Worm (Caenorhabditis elegans): ENCODE data around the gene srx-28.

Gene srx-28

DNA sequence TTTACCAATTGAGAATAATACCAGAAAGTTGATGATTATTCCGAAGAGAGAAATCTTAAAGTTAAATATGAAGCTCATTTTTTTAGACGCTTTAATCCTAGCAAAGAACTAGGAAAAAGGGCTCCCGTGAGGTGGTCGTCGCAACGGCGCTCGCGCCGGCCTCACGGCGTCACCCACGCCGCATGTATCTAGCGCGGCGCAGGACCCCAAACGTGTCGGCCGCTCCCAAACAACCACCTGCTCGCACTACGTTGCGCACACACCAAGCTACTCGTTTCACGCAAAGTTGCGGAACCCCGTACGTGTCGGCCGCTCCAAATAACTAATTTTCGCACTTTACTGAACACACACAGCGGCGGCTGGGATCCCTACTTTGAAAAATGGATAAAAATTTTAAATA lies 10.7 kb downstream of the srx-28 start:
- no peak for TF ChIP-seq T22C8.4 (GFP tag; IDR thresholded peaks at IDR 0.05)
- TF ChIP-seq tab-1 (GFP tag; IDR thresholded peaks at IDR 0.05) = no peak
- no peak for TF ChIP-seq flt-1 (GFP tag; IDR thresholded peaks at IDR 0.05)
- no peak for TF ChIP-seq klf-2 (GFP tag; conservative IDR thresholded peaks at IDR 0.05)
- TF ChIP-seq cog-1 (tag; optimal IDR thresholded peaks at IDR 0.05) = no peak
- TF ChIP-seq ref-1 (GFP tag; conservative IDR thresholded peaks at IDR 0.05) = no peak
- TF ChIP-seq ztf-23 (GFP tag; IDR thresholded peaks at IDR 0.05) = no peak
- TF ChIP-seq ztf-29 (GFP tag; IDR thresholded peaks at IDR 0.05) = no peak
- TF ChIP-seq med-1 (GFP tag; optimal IDR thresholded peaks at IDR 0.05; ENCODE audit: insufficient read depth) = no peak

DNA sequence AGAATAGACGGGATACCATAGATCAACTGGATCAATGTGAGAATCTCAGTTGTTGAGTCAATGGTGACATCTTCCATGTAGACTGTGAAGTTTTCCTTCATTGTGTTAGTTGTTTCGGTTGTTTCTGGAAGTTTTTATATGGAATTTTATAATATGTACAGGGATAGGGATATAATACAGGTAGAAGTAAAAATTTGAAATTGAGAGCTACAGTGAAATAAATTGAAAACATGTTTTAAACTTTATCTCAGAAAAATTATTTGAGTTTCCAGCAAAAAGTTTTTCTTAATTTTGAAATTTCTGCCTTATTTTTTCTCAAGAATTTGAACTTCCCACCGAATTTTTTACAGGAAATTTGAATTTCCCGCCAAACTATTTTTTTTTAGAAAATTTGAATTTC lies 14.8 kb downstream of the srx-28 start, which contains the start of gene srg-62:
srg-62 (minus strand) TSS at position 101 of the 400 bp plus-strand sequence.
- TF ChIP-seq med-1 (GFP tag; optimal IDR thresholded peaks at IDR 0.05; ENCODE audit: insufficient read depth) (no peak), ztf-29 (GFP tag; IDR thresholded peaks at IDR 0.05) (no peak), klf-2 (GFP tag; conservative IDR thresholded peaks at IDR 0.05) (no peak), tab-1 (GFP tag; IDR thresholded peaks at IDR 0.05) (no peak), cog-1 (tag; optimal IDR thresholded peaks at IDR 0.05) (no peak), ztf-23 (GFP tag; IDR thresholded peaks at IDR 0.05) (no peak), flt-1 (GFP tag; IDR thresholded peaks at IDR 0.05) (no peak), ref-1 (GFP tag; conservative IDR thresholded peaks at IDR 0.05) (no peak), T22C8.4 (GFP tag; IDR thresholded peaks at IDR 0.05) (no peak)

DNA sequence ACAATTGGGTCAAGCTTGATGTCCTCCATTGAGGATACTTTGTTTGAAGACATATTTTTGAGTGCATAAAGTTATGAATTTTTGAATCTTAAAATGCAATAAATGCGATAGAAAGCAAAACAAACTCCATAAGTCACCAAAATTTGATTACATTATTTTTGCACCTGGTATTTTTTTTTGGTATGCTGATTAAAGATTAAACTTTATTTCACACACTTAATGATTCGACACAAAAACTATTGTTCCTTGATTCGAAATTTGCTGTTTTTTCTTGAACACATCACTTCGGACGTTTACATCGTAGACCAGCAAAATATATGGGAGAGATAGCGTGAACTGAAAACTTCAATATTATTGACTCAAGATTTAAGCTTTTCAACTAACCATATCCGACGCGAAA lies 16.8 kb downstream of the srx-28 start, which contains the start of gene srg-61:
srg-61 (minus strand) TSS at position 101 of the 400 bp plus-strand sequence.
- TF ChIP-seq flt-1 (GFP tag; IDR thresholded peaks at IDR 0.05) = no peak
- TF ChIP-seq T22C8.4 (GFP tag; IDR thresholded peaks at IDR 0.05) = no peak
- no peak for TF ChIP-seq klf-2 (GFP tag; conservative IDR thresholded peaks at IDR 0.05)
- no peak for TF ChIP-seq tab-1 (GFP tag; IDR thresholded peaks at IDR 0.05)
- TF ChIP-seq med-1 (GFP tag; optimal IDR thresholded peaks at IDR 0.05; ENCODE audit: insufficient read depth) = no peak
- TF ChIP-seq ztf-29 (GFP tag; IDR thresholded peaks at IDR 0.05) = no peak
- TF ChIP-seq cog-1 (tag; optimal IDR thresholded peaks at IDR 0.05) = no peak
- no peak for TF ChIP-seq ztf-23 (GFP tag; IDR thresholded peaks at IDR 0.05)
- TF ChIP-seq ref-1 (GFP tag; conservative IDR thresholded peaks at IDR 0.05) = no peak

DNA sequence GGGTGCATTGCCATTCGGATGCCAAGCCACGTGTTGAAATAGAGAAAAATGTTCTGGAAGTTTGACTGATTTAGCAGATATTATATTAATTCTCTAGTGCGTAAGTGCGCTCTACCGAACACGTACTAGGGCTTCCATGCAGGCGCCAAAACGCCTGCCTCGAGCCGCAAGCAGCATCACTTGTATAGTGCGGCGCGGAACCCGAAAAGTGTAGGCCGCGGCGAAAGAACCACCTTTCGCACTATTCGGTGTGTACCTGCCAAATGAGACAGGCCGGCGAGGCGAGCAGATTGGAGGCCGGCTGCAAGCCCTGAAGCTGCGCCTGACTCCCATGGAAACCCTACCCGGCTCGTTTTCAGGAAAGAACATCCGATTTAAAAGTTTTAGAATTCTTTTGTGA lies 17.5 kb downstream of the srx-28 start:
- TF ChIP-seq flt-1 (GFP tag; IDR thresholded peaks at IDR 0.05) (0 out of 2 replicates have a peak, but pooled peaks have one; percentile 14), T22C8.4 (GFP tag; IDR thresholded peaks at IDR 0.05) (no peak), klf-2 (GFP tag; conservative IDR thresholded peaks at IDR 0.05) (no peak)

DNA sequence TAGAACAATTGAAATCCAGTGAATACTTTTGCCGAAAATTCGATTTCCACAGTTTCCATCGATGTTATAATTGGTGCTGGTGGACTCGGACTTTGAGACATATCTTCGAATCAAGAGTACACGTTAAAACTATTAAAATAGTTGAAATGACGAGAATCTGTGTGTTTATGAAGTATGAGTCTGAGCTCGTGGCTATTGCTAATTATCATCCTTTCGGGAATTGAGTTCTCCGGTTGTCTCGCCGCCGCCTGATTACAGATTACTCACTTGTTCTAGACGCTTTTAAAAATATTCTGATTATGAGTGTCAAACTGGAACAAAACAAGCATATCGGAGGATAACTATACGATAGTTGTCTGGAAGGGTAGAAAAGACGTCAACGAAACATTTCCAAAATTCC lies 18.9 kb downstream of the srx-28 start, which contains the start of gene srg-56:
srg-56 (minus strand) TSS at position 101 of the 400 bp plus-strand sequence.
- TF ChIP-seq T22C8.4 (GFP tag; IDR thresholded peaks at IDR 0.05) = no peak
- no peak for TF ChIP-seq med-1 (GFP tag; optimal IDR thresholded peaks at IDR 0.05; ENCODE audit: insufficient read depth)
- no peak for TF ChIP-seq flt-1 (GFP tag; IDR thresholded peaks at IDR 0.05)
- TF ChIP-seq ztf-29 (GFP tag; IDR thresholded peaks at IDR 0.05) = no peak
- TF ChIP-seq ref-1 (GFP tag; conservative IDR thresholded peaks at IDR 0.05) = no peak
- no peak for TF ChIP-seq klf-2 (GFP tag; conservative IDR thresholded peaks at IDR 0.05)
- TF ChIP-seq tab-1 (GFP tag; IDR thresholded peaks at IDR 0.05) = no peak
- TF ChIP-seq cog-1 (tag; optimal IDR thresholded peaks at IDR 0.05) = no peak
- no peak for TF ChIP-seq ztf-23 (GFP tag; IDR thresholded peaks at IDR 0.05)

DNA sequence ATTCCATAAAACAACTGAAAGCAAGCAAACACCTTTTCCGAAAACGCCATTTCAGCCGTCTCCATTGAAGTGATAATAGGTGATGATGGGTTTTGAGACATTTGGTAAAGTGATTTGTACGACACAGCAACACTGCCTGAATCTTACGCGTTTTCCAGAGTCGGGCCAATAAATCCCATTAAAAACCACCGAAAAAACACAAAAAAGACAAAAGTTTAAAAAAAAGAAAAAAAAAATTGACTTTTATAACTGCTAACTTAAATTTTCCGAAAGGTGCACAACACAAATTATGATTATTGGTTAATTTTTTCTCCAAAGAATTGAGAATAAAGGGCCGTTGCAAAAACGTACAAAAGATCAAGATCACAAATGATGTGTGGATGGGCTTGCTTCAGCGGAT lies 22.7 kb downstream of the srx-28 start, which contains the start of gene srg-57:
srg-57 (minus strand) TSS at position 101 of the 400 bp plus-strand sequence.
- TF ChIP-seq T22C8.4 (GFP tag; IDR thresholded peaks at IDR 0.05) (no peak), klf-2 (GFP tag; conservative IDR thresholded peaks at IDR 0.05) (no peak), tab-1 (GFP tag; IDR thresholded peaks at IDR 0.05) (no peak), cog-1 (tag; optimal IDR thresholded peaks at IDR 0.05) (no peak), ref-1 (GFP tag; conservative IDR thresholded peaks at IDR 0.05) (no peak), ztf-23 (GFP tag; IDR thresholded peaks at IDR 0.05) (no peak), med-1 (GFP tag; optimal IDR thresholded peaks at IDR 0.05; ENCODE audit: insufficient read depth) (no peak), ztf-29 (GFP tag; IDR thresholded peaks at IDR 0.05) (no peak), flt-1 (GFP tag; IDR thresholded peaks at IDR 0.05) (no peak)

DNA sequence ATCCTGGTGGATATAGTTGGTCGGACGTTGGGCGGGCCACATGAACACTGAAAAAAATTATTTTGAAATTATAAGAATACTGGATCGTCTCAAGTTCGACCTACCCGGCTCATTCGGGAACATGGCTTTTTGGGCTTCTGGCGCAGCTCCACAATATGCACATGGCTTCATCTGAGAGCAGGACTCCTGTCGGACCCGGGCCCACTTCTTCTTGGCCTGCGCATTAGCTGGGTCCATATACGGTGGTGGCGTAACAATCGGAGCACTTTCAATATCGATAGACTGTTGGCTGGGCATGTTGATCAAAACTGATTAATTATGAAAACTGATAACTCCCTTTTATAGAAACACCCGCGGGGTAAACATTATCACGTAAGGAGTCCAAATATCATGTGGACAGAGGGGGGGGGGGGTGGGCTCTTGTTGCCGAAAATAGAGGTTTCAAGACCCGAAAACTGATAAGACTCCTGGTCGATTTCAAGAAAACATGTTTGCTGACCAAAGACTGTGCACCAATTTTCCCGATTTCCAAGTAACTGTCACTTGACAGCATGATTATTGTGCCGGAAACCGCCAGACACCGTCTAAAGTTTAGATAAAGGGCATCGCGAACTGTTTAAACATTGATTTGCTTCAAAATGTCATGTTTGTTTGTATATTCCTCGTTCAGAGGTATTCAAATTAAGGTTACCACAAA lies 26.1 kb downstream of the srx-28 start, which contains the start of gene dod-3:
dod-3 (minus strand) TSS at position 315 of the 697 bp plus-strand sequence.
- TF ChIP-seq flt-1 (GFP tag; IDR thresholded peaks at IDR 0.05) = no peak
- no peak for TF ChIP-seq tab-1 (GFP tag; IDR thresholded peaks at IDR 0.05)
- TF ChIP-seq ztf-29 (GFP tag; IDR thresholded peaks at IDR 0.05) = no peak
- TF ChIP-seq T22C8.4 (GFP tag; IDR thresholded peaks at IDR 0.05) = no peak
- no peak for TF ChIP-seq klf-2 (GFP tag; conservative IDR thresholded peaks at IDR 0.05)

DNA sequence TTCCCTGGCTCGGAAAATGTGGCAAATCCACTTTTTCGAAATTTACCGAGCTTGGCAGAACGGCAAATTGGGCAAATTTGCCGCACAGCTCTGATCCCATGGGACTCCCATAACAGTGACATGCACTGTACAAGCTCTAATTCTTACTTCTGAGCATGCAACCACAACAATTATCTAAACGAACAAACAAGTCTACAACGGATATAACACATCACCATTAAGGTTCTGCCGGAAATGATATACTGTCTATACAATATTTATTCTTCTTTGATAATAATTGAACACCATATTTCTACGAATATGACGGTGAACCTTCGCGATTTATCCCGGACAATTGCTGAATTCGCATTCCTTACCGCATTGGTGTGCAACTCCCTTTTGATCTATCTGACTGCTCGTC lies 28.8 kb downstream of the srx-28 start, which contains the start of gene str-33:
str-33 (plus strand) TSS at position 301 of the 400 bp plus-strand sequence.
- TF ChIP-seq tab-1 (GFP tag; IDR thresholded peaks at IDR 0.05) (no peak), med-1 (GFP tag; optimal IDR thresholded peaks at IDR 0.05; ENCODE audit: insufficient read depth) (no peak), ztf-29 (GFP tag; IDR thresholded peaks at IDR 0.05) (no peak)

DNA sequence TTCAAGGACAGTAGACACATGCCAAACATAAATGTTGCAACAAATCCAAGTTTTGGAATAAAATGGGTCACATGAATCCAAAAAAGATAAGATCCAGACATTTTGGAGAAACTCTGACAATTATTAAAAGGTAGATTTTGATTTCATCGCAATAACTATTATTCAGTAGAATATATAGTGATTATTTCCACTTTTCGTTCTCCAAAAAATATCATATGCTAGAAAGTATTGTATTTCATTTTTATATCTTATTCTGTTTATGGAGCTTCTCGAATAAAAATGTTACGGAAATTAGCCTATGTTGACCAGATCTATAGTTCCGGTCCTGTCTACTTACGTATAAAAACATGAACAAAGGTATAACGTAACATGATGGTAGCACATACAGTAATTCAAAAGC lies 30.0 kb downstream of the srx-28 start, which contains the start of gene str-13:
str-13 (minus strand) TSS at position 101 of the 400 bp plus-strand sequence.
- no peak for TF ChIP-seq klf-2 (GFP tag; conservative IDR thresholded peaks at IDR 0.05)
- TF ChIP-seq flt-1 (GFP tag; IDR thresholded peaks at IDR 0.05) = no peak
- TF ChIP-seq T22C8.4 (GFP tag; IDR thresholded peaks at IDR 0.05) = no peak
- no peak for TF ChIP-seq ztf-23 (GFP tag; IDR thresholded peaks at IDR 0.05)
- TF ChIP-seq ref-1 (GFP tag; conservative IDR thresholded peaks at IDR 0.05) = no peak
- no peak for TF ChIP-seq ztf-29 (GFP tag; IDR thresholded peaks at IDR 0.05)
- TF ChIP-seq med-1 (GFP tag; optimal IDR thresholded peaks at IDR 0.05; ENCODE audit: insufficient read depth) = no peak
- no peak for TF ChIP-seq cog-1 (tag; optimal IDR thresholded peaks at IDR 0.05)
- no peak for TF ChIP-seq tab-1 (GFP tag; IDR thresholded peaks at IDR 0.05)

DNA sequence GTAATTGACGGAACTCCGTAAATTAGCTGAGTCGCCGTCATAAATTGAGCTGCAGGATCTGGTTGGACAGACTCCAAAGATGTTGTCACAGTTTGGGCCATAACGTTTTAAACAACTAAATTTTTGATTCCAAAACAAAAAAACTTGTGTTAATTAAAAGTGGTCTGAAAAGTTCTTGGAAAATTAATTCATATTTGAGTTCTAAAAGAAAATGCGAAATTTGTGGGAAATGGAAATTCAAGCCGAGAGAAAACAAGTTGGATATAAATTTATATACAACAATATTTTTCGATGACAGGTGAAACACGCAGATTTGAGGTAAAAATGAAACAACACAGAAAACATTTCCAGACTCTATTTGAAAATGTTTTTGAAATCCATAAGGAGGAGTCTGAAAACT lies 31.9 kb downstream of the srx-28 start, which contains the start of gene srg-59:
srg-59 (minus strand) TSS at position 101 of the 400 bp plus-strand sequence.
- TF ChIP-seq T22C8.4 (GFP tag; IDR thresholded peaks at IDR 0.05) (no peak), klf-2 (GFP tag; conservative IDR thresholded peaks at IDR 0.05) (no peak)

Data from whole organism, midembryonic.